Worm (Caenorhabditis elegans): ENCODE results near the gene cls-1.
A peak's percentile ranks its signal among the peaks of the same experiment; 100 is the strongest.

Gene cls-1

ce11 chrIII:7520672-7521071 lies 12.7 kb downstream of the cls-1 start, which contains the start of the genes cux-7 and C07H6.2 (continued):
- TF ChIP-seq mdl-1 (tag; optimal IDR thresholded peaks at IDR 0.05): peak in 1 of 2 experiments; percentile 19
- TF ChIP-seq ceh-32 (tag; optimal IDR thresholded peaks at IDR 0.05; ENCODE audit: poor library complexity): peak; percentile 66
- peak; percentile 53 for TF ChIP-seq zfp-2 (tag; optimal IDR thresholded peaks at IDR 0.05)
- no peak for TF ChIP-seq nhr-10 (tag; optimal IDR thresholded peaks at IDR 0.05)
- TF ChIP-seq F37D6.2 (tag; optimal IDR thresholded peaks at IDR 0.05): peak; percentile 85
- TF ChIP-seq mxl-2 (GFP tag; conservative IDR thresholded peaks at IDR 0.05): peak; percentile 82
- no peak for TF ChIP-seq Y105C5A.15 (GFP tag; IDR thresholded peaks at IDR 0.05)
- TF ChIP-seq daf-8 (GFP tag; IDR thresholded peaks at IDR 0.05): no peak
- peak; percentile 97 for TF ChIP-seq dmd-9 (GFP tag; IDR thresholded peaks at IDR 0.05)
- TF ChIP-seq madf-5 (GFP tag; IDR thresholded peaks at IDR 0.05): 0 out of 4 replicates have a peak, but pooled peaks of 1 of the 2 experiments have one; percentile 50
- TF ChIP-seq ceh-20 (GFP tag; IDR thresholded peaks at IDR 0.05): peak; percentile 82
- TF ChIP-seq ceh-82 (tag; optimal IDR thresholded peaks at IDR 0.05): no peak
- TF ChIP-seq duxl-1 (tag; optimal IDR thresholded peaks at IDR 0.05; ENCODE audit: poor library complexity): peak; percentile 97
- TF ChIP-seq tag-97 (GFP tag; IDR thresholded peaks at IDR 0.05): peak; percentile 99
- TF ChIP-seq daf-16 (GFP tag; optimal IDR thresholded peaks at IDR 0.05): peak; percentile 68 to 88
- TF ChIP-seq daf-16 (tag; optimal IDR thresholded peaks at IDR 0.05): peak; percentile 90
- TF ChIP-seq R02D3.7 (tag; optimal IDR thresholded peaks at IDR 0.05): no peak
- TF ChIP-seq ctbp-1 (GFP tag; IDR thresholded peaks at IDR 0.05): peak; percentile 56; the same call in 1 of the 2 replicates
- TF ChIP-seq hmg-1.1 (GFP tag; IDR thresholded peaks at IDR 0.05): peak; percentile 79
- peak; percentile 42 for TF ChIP-seq fkh-10 (GFP tag; optimal IDR thresholded peaks at IDR 0.05)
- TF ChIP-seq daf-19 (GFP tag; conservative IDR thresholded peaks at IDR 0.05): no peak
- TF ChIP-seq nhr-28 (tag; optimal IDR thresholded peaks at IDR 0.05): peak; percentile 73
- no peak for TF ChIP-seq saeg-2 (GFP tag; IDR thresholded peaks at IDR 0.05)
- TF ChIP-seq lin-1 (GFP tag; IDR thresholded peaks at IDR 0.05): 0 out of 2 replicates have a peak, but pooled peaks have one; percentile 40
- TF ChIP-seq F10B5.3 (tag; optimal IDR thresholded peaks at IDR 0.05): peak; percentile 82
- TF ChIP-seq lir-3 (tag; optimal IDR thresholded peaks at IDR 0.05): peak; percentile 54
- no peak for TF ChIP-seq ceh-28 (tag; optimal IDR thresholded peaks at IDR 0.05)
- peak; percentile 93 for TF ChIP-seq ceh-44 (GFP tag; IDR thresholded peaks at IDR 0.05)
- TF ChIP-seq Y48G9A.11 (GFP tag; IDR thresholded peaks at IDR 0.05): peak; percentile 94
- TF ChIP-seq ztf-11 (tag; optimal IDR thresholded peaks at IDR 0.05): no peak
- TF ChIP-seq nhr-76 (tag; optimal IDR thresholded peaks at IDR 0.05): no peak
- TF ChIP-seq lsy-2 (tag; optimal IDR thresholded peaks at IDR 0.05): peak; percentile 60 to 96
- peak; percentile 88 for TF ChIP-seq arid-1 (GFP tag; conservative IDR thresholded peaks at IDR 0.05)
- TF ChIP-seq tra-1 (GFP tag; IDR thresholded peaks at IDR 0.05): peak; percentile 89; the same call in 1 of the 2 replicates
- no peak for TF ChIP-seq ztf-7 (tag; optimal IDR thresholded peaks at IDR 0.05)
- no peak for TF ChIP-seq cey-2 (tag; optimal IDR thresholded peaks at IDR 0.05; ENCODE audit: borderline replicate concordance, insufficient read depth)
- TF ChIP-seq nhr-102 (tag; optimal IDR thresholded peaks at IDR 0.05): peak; percentile 88
- TF ChIP-seq mxl-3 (GFP tag; optimal IDR thresholded peaks at IDR 0.05): peak; percentile 66
- peak; percentile 75 for TF ChIP-seq nhr-11 (tag; optimal IDR thresholded peaks at IDR 0.05)
- peak; percentile 92 for TF ChIP-seq dve-1 (tag; optimal IDR thresholded peaks at IDR 0.05; ENCODE audit: insufficient read depth)
- peak; percentile 98 for TF ChIP-seq sdz-12 (GFP tag; optimal IDR thresholded peaks at IDR 0.05)
- peak; percentile 90 for TF ChIP-seq F49E8.2 (tag; optimal IDR thresholded peaks at IDR 0.05; ENCODE audit: borderline replicate concordance)
- no peak for TF ChIP-seq skn-1 (tag; optimal IDR thresholded peaks at IDR 0.05)
- TF ChIP-seq ceh-62 (tag; optimal IDR thresholded peaks at IDR 0.05): no peak
- peak; percentile 90 for TF ChIP-seq rbr-2 (tag; optimal IDR thresholded peaks at IDR 0.05)
- peak; percentile 77; the same call in 1 of the 2 replicates for TF ChIP-seq mdt-29 (GFP tag; IDR thresholded peaks at IDR 0.05)
- peak in 1 of 2 experiments; percentile 97 for TF ChIP-seq unc-62 (GFP tag; optimal IDR thresholded peaks at IDR 0.05 in 1 of 2)
- TF ChIP-seq unc-62 (tag; optimal IDR thresholded peaks at IDR 0.05): no peak
- peak; percentile 95 for TF ChIP-seq dmd-6 (GFP tag; IDR thresholded peaks at IDR 0.05)
- TF ChIP-seq gei-8 (GFP tag; optimal IDR thresholded peaks at IDR 0.05): peak; percentile 39
- TF ChIP-seq egl-43 (GFP tag; IDR thresholded peaks at IDR 0.05): no peak

All from whole organism, L4 larva.